Fruit fly (Drosophila melanogaster) whole organism, embryonic: Measurements from ENCODE around the gene lwr.

Experiments
- ATbp ChIP-seq: fragments of 200-800 bp; sonication (Bioruptor generic); optimal IDR thresholded peaks from 2 replicates; lab custom pipeline; 2017; ENCODE audit warnings: missing biosample characterization, mild to moderate bottlenecking, missing genetic modification characterization, missing genetic modification reagents
- Atf-2 ChIP-seq: fragments of 200-800 bp; sonication (Bioruptor generic); optimal IDR thresholded peaks from 2 replicates; lab custom pipeline; 2016; ENCODE audit warnings: missing biosample characterization, missing genetic modification characterization
- B-H1 ChIP-seq: fragments of 200-800 bp; sonication (Bioruptor generic); IDR thresholded peaks from 3 replicates; pipeline ENCODE4 v1.3.6; 2022; ENCODE audit warnings: missing biosample characterization, missing genetic modification characterization
- CG10147 ChIP-seq: fragments of 200-800 bp; sonication (Bioruptor generic); optimal IDR thresholded peaks from 2 replicates; lab custom pipeline; 2019; ENCODE audit warnings: missing biosample characterization, mild to moderate bottlenecking, missing genetic modification characterization, moderate library complexity
- CG10267 ChIP-seq: fragments of 200-800 bp; sonication (Bioruptor generic); optimal IDR thresholded peaks from 2 replicates; lab custom pipeline; 2018; ENCODE audit warnings: missing biosample characterization, mild to moderate bottlenecking, missing genetic modification characterization, moderate library complexity
- CG10431 ChIP-seq: fragments of 200-800 bp; sonication (Bioruptor generic); optimal IDR thresholded peaks from 3 replicates; lab custom pipeline; 2018; ENCODE audit warnings: missing biosample characterization, mild to moderate bottlenecking, missing genetic modification characterization
- CG11398 ChIP-seq: fragments of 200-800 bp; sonication (Bioruptor generic); optimal IDR thresholded peaks from 2 replicates; lab custom pipeline; 2016; ENCODE audit warnings: missing biosample characterization, missing genetic modification characterization
- CG12659 ChIP-seq: fragments of 200-800 bp; sonication (Bioruptor generic); optimal IDR thresholded peaks from 3 replicates; lab custom pipeline; 2017; ENCODE audit warnings: mild to moderate bottlenecking, missing biosample characterization, missing genetic modification reagents, missing genetic modification characterization
- CG15269 ChIP-seq: fragments of 200-800 bp; sonication (Bioruptor generic); optimal IDR thresholded peaks from 2 replicates; lab custom pipeline; 2018; ENCODE audit warnings: missing biosample characterization, mild to moderate bottlenecking, missing genetic modification characterization, moderate library complexity
- CG16815 ChIP-seq: fragments of 200-800 bp; sonication (Bioruptor generic); optimal IDR thresholded peaks from 3 replicates; lab custom pipeline; 2017; ENCODE audit warnings: missing biosample characterization, mild to moderate bottlenecking, missing genetic modification characterization
- CG17359 ChIP-seq: fragments of 200-800 bp; sonication (Bioruptor generic); optimal IDR thresholded peaks from 3 replicates; lab custom pipeline; 2018; ENCODE audit warnings: missing biosample characterization, mild to moderate bottlenecking, missing genetic modification characterization, moderate library complexity
- CG17361 ChIP-seq: fragments of 200-800 bp; sonication (Bioruptor generic); IDR thresholded peaks from 3 replicates; pipeline ENCODE4 v1.3.6; 2022; ENCODE audit warnings: missing biosample characterization, missing genetic modification characterization
- CG18011 ChIP-seq: fragments of 200-800 bp; sonication (Bioruptor generic); optimal IDR thresholded peaks from 2 replicates; lab custom pipeline; 2017; ENCODE audit warnings: missing biosample characterization, missing genetic modification characterization, mild to moderate bottlenecking, moderate library complexity, missing genotype
- CG18599 ChIP-seq: fragments of 200-800 bp; sonication (Bioruptor generic); optimal IDR thresholded peaks from 3 replicates; lab custom pipeline; 2017; ENCODE audit warnings: missing biosample characterization, missing genetic modification characterization, mild to moderate bottlenecking, moderate library complexity, missing genetic modification reagents
- CG3163 ChIP-seq: fragments of 200-800 bp; sonication (Bioruptor generic); optimal IDR thresholded peaks from 3 replicates; lab custom pipeline; 2016; ENCODE audit warnings: missing biosample characterization, missing genetic modification characterization
- CG4404 ChIP-seq: fragments of 200-800 bp; sonication (Bioruptor generic); IDR thresholded peaks from 2 replicates; pipeline ENCODE4 v1.3.6; 2022; ENCODE audit warnings: missing biosample characterization, missing genetic modification characterization
- CG6791 ChIP-seq: fragments of 200-800 bp; sonication (Bioruptor generic); IDR thresholded peaks from 3 replicates; pipeline ENCODE4 v1.3.6; 2022; ENCODE audit warnings: missing biosample characterization, missing genetic modification characterization; ENCODE audit not compliant: partially characterized antibody
- CG6854 ChIP-seq: fragments of 200-800 bp; sonication (Bioruptor generic); optimal IDR thresholded peaks from 3 replicates; lab custom pipeline; 2017; ENCODE audit warnings: missing biosample characterization, mild to moderate bottlenecking, missing genetic modification characterization
- CG7271 ChIP-seq: fragments of 200-800 bp; sonication (Bioruptor generic); optimal IDR thresholded peaks from 2 replicates; lab custom pipeline; 2018; ENCODE audit warnings: missing biosample characterization, mild to moderate bottlenecking, missing genetic modification characterization, moderate library complexity
- CG8478 ChIP-seq: fragments of >200 bp; optimal IDR thresholded peaks from 2 replicates; lab custom pipeline; 2018
- CG8944 ChIP-seq: fragments of 200-800 bp; sonication (Bioruptor generic); optimal IDR thresholded peaks from 3 replicates; lab custom pipeline; 2016; ENCODE audit warnings: missing biosample characterization, missing genetic modification characterization
- D19A ChIP-seq: fragments of 200-800 bp; optimal IDR thresholded peaks from 3 replicates; lab custom pipeline; 2019; ENCODE audit warnings: missing biosample characterization, mild to moderate bottlenecking, missing genetic modification characterization, moderate library complexity
- D19B ChIP-seq: fragments of 200-800 bp; sonication (Bioruptor generic); optimal IDR thresholded peaks from 2 replicates; lab custom pipeline; 2017; ENCODE audit warnings: missing biosample characterization, mild to moderate bottlenecking, missing genetic modification characterization
- Dbx ChIP-seq: fragments of 200-800 bp; sonication (Bioruptor generic); IDR thresholded peaks from 3 replicates; pipeline ENCODE4 v1.3.6; 2022; ENCODE audit warnings: missing biosample characterization, missing genetic modification characterization
- Dref ChIP-seq: fragments of 200-800 bp; sonication (Bioruptor generic); IDR thresholded peaks from 2 replicates; pipeline ENCODE4 v1.3.6; 2022; ENCODE audit warnings: missing biosample characterization, missing genetic modification characterization
- Fer3 ChIP-seq: fragments of 200-800 bp; sonication (Bioruptor generic); optimal IDR thresholded peaks from 2 replicates; lab custom pipeline; 2018; ENCODE audit warnings: missing biosample characterization, mild to moderate bottlenecking, missing genetic modification characterization, moderate library complexity
- Med ChIP-seq: fragments of 200-800 bp; sonication (Bioruptor generic); peaks from one replicate; lab custom pipeline; 2016; ENCODE audit warnings: missing biosample characterization, missing genetic modification characterization, mild to moderate bottlenecking, inconsistent platforms, moderate library complexity
- Mrtf ChIP-seq: fragments of 200-800 bp; sonication (Bioruptor generic); IDR thresholded peaks from 3 replicates; pipeline ENCODE4 v1.3.6; 2022; ENCODE audit warnings: missing biosample characterization, missing genetic modification characterization
- Optix ChIP-seq: fragments of 200-800 bp; sonication (Bioruptor generic); IDR thresholded peaks from 3 replicates; pipeline ENCODE4 v1.3.6; 2022; ENCODE audit warnings: missing biosample characterization, missing genetic modification characterization
- Side ChIP-seq: fragments of 200-800 bp; sonication (Bioruptor generic); optimal IDR thresholded peaks from 2 replicates; lab custom pipeline; 2016; ENCODE audit warnings: missing biosample characterization, missing genetic modification characterization
- Six4 ChIP-seq: fragments of 200-800 bp; sonication (Bioruptor generic); optimal IDR thresholded peaks from 2 replicates; lab custom pipeline; 2016; ENCODE audit warnings: missing biosample characterization, missing genetic modification characterization
- Sry-δ ChIP-seq: fragments of 200-800 bp; sonication (Bioruptor generic); optimal IDR thresholded peaks from 2 replicates; lab custom pipeline; 2016; ENCODE audit warnings: missing biosample characterization, missing genetic modification characterization
- abd-A ChIP-seq: fragments of 200-800 bp; sonication (Bioruptor generic); optimal IDR thresholded peaks from 3 replicates; lab custom pipeline; 2019; ENCODE audit warnings: missing biosample characterization, mild to moderate bottlenecking, missing genetic modification characterization, moderate library complexity
- cato ChIP-seq: fragments of 200-800 bp; sonication (Bioruptor generic); optimal IDR thresholded peaks from 2 replicates; lab custom pipeline; 2016; ENCODE audit warnings: missing biosample characterization, missing genetic modification characterization, borderline replicate concordance
- emc ChIP-seq: fragments of 200-800 bp; sonication (Bioruptor generic); optimal IDR thresholded peaks from 2 replicates; lab custom pipeline; 2016; ENCODE audit warnings: missing biosample characterization, missing genetic modification characterization
- fru ChIP-seq: fragments of >200 bp; optimal IDR thresholded peaks from 2 replicates; lab custom pipeline; 2017
- gsb-n ChIP-seq: fragments of 200-800 bp; sonication (Bioruptor generic); optimal IDR thresholded peaks from 3 replicates; lab custom pipeline; 2018; ENCODE audit warnings: missing biosample characterization, mild to moderate bottlenecking, missing genetic modification characterization
- gt ChIP-seq: fragments of 200-800 bp; sonication (Bioruptor generic); IDR thresholded peaks from 2 replicates; pipeline ENCODE4 v1.3.6; 2022; ENCODE audit warnings: missing biosample characterization, missing genetic modification characterization
- hbn ChIP-seq: fragments of 200-800 bp; sonication (Bioruptor generic); IDR thresholded peaks from 2 replicates; pipeline ENCODE4 v1.3.6; 2022; ENCODE audit warnings: missing biosample characterization, missing genetic modification characterization; ENCODE audit not compliant: partially characterized antibody
- her ChIP-seq: fragments of 200-800 bp; sonication (Bioruptor generic); optimal IDR thresholded peaks from 2 replicates; lab custom pipeline; 2016; ENCODE audit warnings: missing biosample characterization, missing genetic modification characterization
- kah ChIP-seq: fragments of 200-800 bp; sonication (Bioruptor generic); optimal IDR thresholded peaks from 2 replicates; lab custom pipeline; 2018; ENCODE audit warnings: missing biosample characterization, mild to moderate bottlenecking, missing genetic modification characterization
- ken ChIP-seq: fragments of 200-800 bp; sonication (Bioruptor generic); IDR thresholded peaks from 3 replicates; pipeline ENCODE4 v1.3.6; 2022; ENCODE audit warnings: missing biosample characterization, missing genetic modification characterization
- knrl ChIP-seq: fragments of 200-800 bp; sonication (Bioruptor generic); IDR thresholded peaks from 3 replicates; pipeline ENCODE4 v1.3.6; 2022; ENCODE audit warnings: missing biosample characterization, missing genetic modification characterization; ENCODE audit not compliant: partially characterized antibody
- mam ChIP-seq: fragments of 200-800 bp; sonication (Bioruptor generic); optimal IDR thresholded peaks from 3 replicates; lab custom pipeline; 2016; ENCODE audit warnings: missing biosample characterization, missing genetic modification characterization
- nom ChIP-seq: fragments of 200-800 bp; sonication (Bioruptor generic); optimal IDR thresholded peaks from 2 replicates; lab custom pipeline; 2017; ENCODE audit warnings: missing biosample characterization, missing genetic modification characterization, mild to moderate bottlenecking, moderate library complexity, missing genetic modification reagents
- pros ChIP-seq: fragments of 200-800 bp; sonication (Bioruptor generic); optimal IDR thresholded peaks from 3 replicates; lab custom pipeline; 2019; ENCODE audit warnings: missing biosample characterization, mild to moderate bottlenecking, missing genetic modification characterization, moderate library complexity
- salm ChIP-seq: fragments of 200-800 bp; sonication (Bioruptor generic); optimal IDR thresholded peaks from 2 replicates; lab custom pipeline; 2018; ENCODE audit warnings: missing biosample characterization, mild to moderate bottlenecking, missing genetic modification characterization
- stc ChIP-seq: fragments of 200-800 bp; sonication (Bioruptor generic); IDR thresholded peaks from 2 replicates; pipeline ENCODE4 v1.3.6; 2022; ENCODE audit warnings: missing biosample characterization, missing genetic modification characterization
- toy ChIP-seq: fragments of 200-800 bp; sonication (Bioruptor generic); IDR thresholded peaks from 2 replicates; pipeline ENCODE4 v1.3.6; 2022; ENCODE audit warnings: missing biosample characterization, missing genetic modification characterization
- trem ChIP-seq: fragments of 200-800 bp; optimal IDR thresholded peaks from 3 replicates; lab custom pipeline; 2019; ENCODE audit warnings: missing biosample characterization, mild to moderate bottlenecking, missing genetic modification characterization, moderate library complexity
- z ChIP-seq: fragments of 200-800 bp; sonication (Bioruptor generic); IDR thresholded peaks from 3 replicates; pipeline ENCODE4 v1.3.6; 2022; ENCODE audit warnings: missing biosample characterization, missing genetic modification characterization
- zen ChIP-seq: fragments of 200-800 bp; sonication (Bioruptor generic); optimal IDR thresholded peaks from 3 replicates; lab custom pipeline; 2018; ENCODE audit warnings: missing biosample characterization, mild to moderate bottlenecking, missing genetic modification characterization, moderate library complexity

The lwr gene

DNA sequence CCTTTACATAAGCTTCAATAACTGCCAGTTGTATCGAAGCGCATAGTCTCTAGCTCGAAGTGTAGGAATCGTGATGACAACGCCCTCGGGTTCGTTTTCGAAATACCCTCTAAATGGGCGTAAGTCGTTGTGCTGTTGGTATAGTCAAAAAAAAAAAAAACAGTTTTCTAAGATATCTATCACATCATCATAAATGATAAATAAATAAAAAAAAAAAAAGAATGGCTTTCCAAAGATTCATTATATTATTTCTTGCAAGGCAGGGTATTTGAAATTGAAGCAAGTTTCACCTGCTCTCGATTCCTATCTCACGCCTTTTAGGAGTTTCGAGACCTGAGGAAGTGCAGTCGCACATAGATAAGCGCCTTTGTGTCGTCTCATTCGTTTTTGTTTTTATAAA lies 49.1 kb downstream of the lwr start (continued):
- TF ChIP-seq kah (GFP tag; lab: Kevin White, UChicago) (no peak), gsb-n (no peak), CG6791 (no peak), CG18599 (GFP tag; lab: Kevin White, UChicago) (no peak), toy (GFP tag; lab: Robert Waterston, UW) (no peak), trem (no peak), CG10147 (GFP tag; lab: Kevin White, UChicago) (no peak), CG11398 (GFP tag; lab: Kevin White, UChicago) (no peak), CG8478 (no peak), Dbx (GFP tag; lab: Robert Waterston, UW) (no peak), stc (0 out of 2 replicates have a peak, but pooled peaks have one; percentile 16), CG7271 (tag; lab: Kevin White, UChicago) (no peak), CG10267 (tag; lab: Kevin White, UChicago) (no peak), CG4404 (no peak), CG17361 (GFP tag; lab: Robert Waterston, UW) (0 out of 3 replicates have a peak, but pooled peaks have one; percentile 11), Atf-2 (peak; percentile 8), Fer3 (tag; lab: Kevin White, UChicago) (no peak), D19A (tag; lab: Kevin White, UChicago) (peak; percentile 92), zen (no peak), B-H1 (GFP tag; lab: Robert Waterston, UW) (no peak; the same call in 2 of the 3 replicates), CG18011 (no peak), hbn (no peak), gt (GFP tag; lab: Robert Waterston, UW) (no peak), emc (GFP tag; lab: Kevin White, UChicago) (no peak), D19B (GFP tag; lab: Kevin White, UChicago) (peak; percentile 11), salm (tag; lab: Kevin White, UChicago) (no peak), Six4 (GFP tag; lab: Kevin White, UChicago) (no peak), fru (lab: Kevin White, UChicago) (no peak), knrl (GFP tag; lab: Robert Waterston, UW) (no peak), ken (GFP tag; lab: Robert Waterston, UW) (peak; percentile 54; the same call in 2 of the 3 replicates), z (no peak), Dref (no peak), CG3163 (GFP tag; lab: Kevin White, UChicago) (no peak), nom (no peak), CG8944 (GFP tag; lab: Kevin White, UChicago) (no peak), Med (peak; percentile 66), ATbp (GFP tag; lab: Kevin White, UChicago) (peak; percentile 34), CG16815 (GFP tag; lab: Kevin White, UChicago) (peak; percentile 3), CG17359 (tag; lab: Kevin White, UChicago) (peak; percentile 21), CG6854 (GFP tag; lab: Kevin White, UChicago) (no peak), cato (GFP tag; lab: Kevin White, UChicago) (no peak), mam (GFP tag; lab: Kevin White, UChicago) (no peak), abd-A (no peak), Sry-δ (GFP tag; lab: Kevin White, UChicago) (no peak), CG10431 (no peak), her (GFP tag; lab: Kevin White, UChicago) (no peak), CG12659 (no peak), Optix (GFP tag; lab: Robert Waterston, UW) (0 out of 3 replicates have a peak, but pooled peaks have one; percentile 39), CG15269 (tag; lab: Kevin White, UChicago) (no peak), Side (GFP tag; lab: Kevin White, UChicago) (no peak), pros (no peak), Mrtf (GFP tag; lab: Robert Waterston, UW) (no peak)
